Fruit fly (Drosophila melanogaster) Kc167 (cell line): ENCODE data around the gene Rh7.

Experiments used
- Myc ChIP-seq: fragments of >200 bp; optimal IDR thresholded peaks from 2 replicates; lab custom pipeline; 2017; ENCODE audit warnings: missing external identifiers
- Sin3A ChIP-seq: fragments of >200 bp; optimal IDR thresholded peaks from 2 replicates; lab custom pipeline; 2018; ENCODE audit warnings: missing external identifiers
- h ChIP-seq: fragments of >200 bp; optimal IDR thresholded peaks from 3 replicates; lab custom pipeline; 2018; ENCODE audit warnings: missing external identifiers
- insv ChIP-seq: fragments of >200 bp; optimal IDR thresholded peaks from 3 replicates; lab custom pipeline; 2018; ENCODE audit warnings: missing external identifiers
- psq ChIP-seq: fragments of >200 bp; optimal IDR thresholded peaks from 2 replicates; lab custom pipeline; 2017; ENCODE audit warnings: missing external identifiers
- ttk ChIP-seq: sonication (Bioruptor generic); optimal IDR thresholded peaks from 2 replicates; lab custom pipeline; 2017; ENCODE audit warnings: missing external identifiers

Gene Rh7

DNA sequence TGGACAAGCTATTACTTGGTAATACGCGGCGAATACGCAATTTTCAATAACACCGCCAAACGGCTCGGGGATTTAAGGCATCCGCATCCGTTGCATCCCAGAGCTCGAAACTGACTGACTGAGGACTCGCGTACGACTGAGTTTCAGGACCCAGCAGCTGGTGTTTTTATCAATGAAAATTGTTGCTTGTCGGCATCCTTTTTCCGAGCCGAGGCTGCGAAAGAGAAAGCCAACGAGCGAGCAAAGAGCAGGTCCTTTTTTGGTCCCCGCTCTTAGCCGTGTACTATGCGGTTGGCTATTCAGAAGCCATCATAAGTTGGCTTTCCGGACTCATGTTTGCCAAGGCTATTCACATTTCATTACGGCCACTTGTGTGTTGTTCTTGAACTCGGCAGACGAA is at the start of gene Rh7:
TSS of gene Rh7 (minus strand) at position 101 of the 400 bp plus-strand sequence.
- no peak for TF ChIP-seq Myc (lab: Kevin White, UChicago)
- TF ChIP-seq Sin3A: no peak
- TF ChIP-seq h (lab: Kevin White, UChicago): no peak
- TF ChIP-seq ttk (lab: Kevin White, UChicago): no peak
- TF ChIP-seq psq (lab: Kevin White, UChicago): no peak
- no peak for TF ChIP-seq insv

DNA sequence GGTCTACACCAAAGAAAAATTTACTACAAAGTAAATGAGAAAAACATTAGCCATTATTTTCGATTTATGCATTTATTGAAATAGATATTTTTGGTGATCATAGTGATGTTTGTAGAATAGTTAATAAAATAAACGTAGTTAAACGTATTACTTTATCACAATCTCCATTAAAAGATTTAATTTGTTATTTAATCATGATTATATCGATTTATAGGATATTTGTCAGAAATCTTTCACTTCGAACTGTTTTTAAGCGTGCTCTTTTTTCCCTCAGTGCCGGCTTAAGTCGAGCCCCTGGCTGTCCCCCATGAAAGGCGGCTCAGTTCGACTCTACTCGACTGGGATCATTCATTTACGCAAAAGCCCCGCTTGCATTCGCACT is 48.3 kb upstream of the Rh7 start:
- TF ChIP-seq insv: no peak
- TF ChIP-seq Sin3A: no peak
- no peak for TF ChIP-seq Myc (lab: Kevin White, UChicago)
- no peak for TF ChIP-seq ttk (lab: Kevin White, UChicago)
- TF ChIP-seq h (lab: Kevin White, UChicago): no peak
- TF ChIP-seq psq (lab: Kevin White, UChicago): no peak

- TF ChIP-seq Myc (lab: Kevin White, UChicago): no peak
- no peak for TF ChIP-seq Sin3A
- no peak for TF ChIP-seq h (lab: Kevin White, UChicago)
- TF ChIP-seq psq (lab: Kevin White, UChicago): no peak
- TF ChIP-seq insv: no peak
- TF ChIP-seq ttk (lab: Kevin White, UChicago): no peak
Observed at dm6 chr3L:12222945-12223634, 47.8 kb upstream of the Rh7 start.

dm6 chr3L:12205848-12206247 is 30.6 kb upstream of the Rh7 start, which contains the start of gene Tsen54:
Gene Tsen54, minus strand, starts transcription at chr3L:12206022.
- TF ChIP-seq Sin3A (no peak), insv (no peak), Myc (lab: Kevin White, UChicago) (no peak), ttk (lab: Kevin White, UChicago) (no peak), h (lab: Kevin White, UChicago) (no peak), psq (lab: Kevin White, UChicago) (no peak)

DNA sequence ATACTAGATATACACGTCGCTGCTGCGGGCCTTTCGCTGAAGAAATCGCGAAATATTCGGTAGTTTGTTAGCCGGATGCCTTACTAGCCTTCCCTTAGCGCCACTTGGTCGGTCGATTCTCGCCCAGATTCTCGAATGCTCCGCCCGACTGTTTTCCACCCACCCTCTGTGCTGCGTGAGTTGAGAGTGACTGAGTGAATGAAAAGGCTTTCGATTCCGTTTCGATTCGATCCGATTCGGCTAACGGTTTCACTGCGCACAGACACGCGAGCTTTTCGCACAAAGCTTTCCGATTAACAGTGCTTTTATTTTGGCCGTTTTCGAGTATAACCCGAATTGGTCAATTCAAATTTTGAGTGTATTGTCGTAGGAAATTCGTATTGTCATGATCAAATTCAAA is 28.5 kb upstream of the Rh7 start, which contains the start of gene Ak1:
TSS of gene Ak1 (minus strand) at position 347 of the 400 bp plus-strand sequence.
- TF ChIP-seq h (lab: Kevin White, UChicago) (no peak), insv (no peak), Myc (lab: Kevin White, UChicago) (no peak), ttk (lab: Kevin White, UChicago) (no peak), psq (lab: Kevin White, UChicago) (no peak), Sin3A (no peak)

dm6 chr3L:12202980-12203379 is 27.7 kb upstream of the Rh7 start:
- no peak for TF ChIP-seq Sin3A
- TF ChIP-seq insv: no peak
- TF ChIP-seq ttk (lab: Kevin White, UChicago): no peak
- no peak for TF ChIP-seq h (lab: Kevin White, UChicago)
- TF ChIP-seq Myc (lab: Kevin White, UChicago): no peak
- no peak for TF ChIP-seq psq (lab: Kevin White, UChicago)

DNA sequence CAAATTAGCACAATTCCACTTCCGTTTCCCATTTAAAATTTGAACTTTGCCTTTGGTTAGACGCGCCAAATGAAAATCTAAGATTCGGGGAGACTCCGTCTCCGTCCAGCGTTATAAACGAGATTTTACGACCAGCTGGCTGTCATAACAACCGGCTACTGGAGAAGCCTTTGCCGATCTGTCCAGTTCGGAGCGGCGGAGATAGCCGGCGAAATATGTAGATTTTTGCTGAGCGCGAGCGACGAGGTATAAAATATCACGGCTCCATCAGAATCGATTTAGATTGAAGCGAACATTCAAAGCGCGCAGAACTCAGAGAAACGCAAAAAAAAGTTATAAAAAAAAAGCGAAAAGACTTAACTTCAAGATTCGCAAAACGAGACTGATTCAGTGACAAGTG is 22.2 kb upstream of the Rh7 start, which contains the start of gene CG11529:
TSS of gene CG11529 (plus strand) at position 301 of the 400 bp plus-strand sequence.
- TF ChIP-seq Sin3A: no peak
- no peak for TF ChIP-seq psq (lab: Kevin White, UChicago)
- TF ChIP-seq Myc (lab: Kevin White, UChicago): no peak
- no peak for TF ChIP-seq h (lab: Kevin White, UChicago)
- no peak for TF ChIP-seq ttk (lab: Kevin White, UChicago)
- TF ChIP-seq insv: no peak

DNA sequence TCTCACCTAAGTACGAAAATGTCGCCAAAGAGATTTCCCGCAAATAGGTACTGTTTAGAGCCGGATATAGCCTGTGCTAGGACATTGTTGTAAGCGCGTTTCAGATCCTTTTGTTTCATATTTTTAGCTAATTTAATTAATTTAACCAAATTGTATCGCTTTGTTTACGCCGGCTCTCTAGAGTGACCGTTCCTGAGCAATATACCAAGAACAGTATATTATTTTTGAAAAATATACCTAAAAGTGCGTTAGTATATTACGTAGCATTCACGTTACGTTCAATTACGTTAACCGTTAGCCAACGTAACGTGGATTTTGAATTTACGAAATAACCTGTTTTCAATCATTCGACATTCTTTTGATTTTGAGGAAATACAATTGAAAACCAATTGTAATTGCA is 18.2 kb upstream of the Rh7 start, which contains the start of gene thoc6:
TSS of gene thoc6 (minus strand) at position 204 of the 400 bp plus-strand sequence.
- TF ChIP-seq Sin3A (no peak), h (lab: Kevin White, UChicago) (no peak), insv (no peak), Myc (lab: Kevin White, UChicago) (no peak), psq (lab: Kevin White, UChicago) (no peak), ttk (lab: Kevin White, UChicago) (no peak)

DNA sequence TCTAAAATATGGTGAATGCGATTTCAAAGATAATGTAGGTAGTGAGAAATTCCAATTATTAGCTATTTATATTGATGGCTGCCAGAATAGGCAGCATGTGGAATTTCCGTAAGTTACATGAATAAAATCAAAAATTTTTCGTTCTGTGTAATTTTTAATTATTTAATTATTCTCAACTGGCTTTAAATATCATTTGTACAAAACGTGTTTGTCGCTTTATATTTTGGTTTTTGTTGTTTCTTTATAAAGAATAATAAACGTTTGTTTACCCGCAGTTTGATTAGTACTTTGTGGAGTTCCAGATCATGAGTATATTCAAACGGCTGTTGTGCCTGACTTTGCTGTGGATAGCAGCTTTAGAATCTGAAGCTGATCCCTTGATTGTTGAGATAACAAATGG is 15.2 kb upstream of the Rh7 start, which contains the start of gene Est-P:
TSS of gene Est-P (plus strand) at position 301 of the 400 bp plus-strand sequence.
- no peak for TF ChIP-seq h (lab: Kevin White, UChicago)
- TF ChIP-seq Sin3A: no peak
- no peak for TF ChIP-seq Myc (lab: Kevin White, UChicago)
- TF ChIP-seq psq (lab: Kevin White, UChicago): no peak
- no peak for TF ChIP-seq ttk (lab: Kevin White, UChicago)
- no peak for TF ChIP-seq insv

dm6 chr3L:12188518-12188917 is 13.2 kb upstream of the Rh7 start, which contains the start of gene Est-6:
Gene Est-6, plus strand, starts transcription at chr3L:12188818.
- no peak for TF ChIP-seq ttk (lab: Kevin White, UChicago)
- TF ChIP-seq psq (lab: Kevin White, UChicago): no peak
- no peak for TF ChIP-seq Sin3A
- no peak for TF ChIP-seq Myc (lab: Kevin White, UChicago)
- no peak for TF ChIP-seq insv
- no peak for TF ChIP-seq h (lab: Kevin White, UChicago)

DNA sequence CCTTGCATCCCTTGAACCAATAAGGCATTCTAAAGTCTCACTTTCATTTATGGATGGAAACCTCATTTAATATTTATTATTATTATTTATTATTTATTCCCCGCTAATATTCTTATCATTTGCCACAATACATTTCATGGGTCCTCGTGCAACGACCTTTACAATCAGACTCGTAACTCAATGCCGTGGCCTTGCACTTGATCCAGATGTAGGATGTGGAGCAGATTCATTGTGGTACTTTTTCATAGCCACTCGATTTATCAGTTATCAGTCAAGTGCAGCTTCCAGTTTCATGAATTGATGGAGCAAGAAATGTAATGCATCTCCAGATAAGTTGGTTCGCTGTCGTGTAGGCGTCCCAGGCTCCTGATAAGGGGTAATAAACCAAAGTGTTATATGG is 10.1 kb upstream of the Rh7 start:
- no peak for TF ChIP-seq Sin3A
- TF ChIP-seq ttk (lab: Kevin White, UChicago): no peak
- no peak for TF ChIP-seq psq (lab: Kevin White, UChicago)
- TF ChIP-seq Myc (lab: Kevin White, UChicago): no peak
- TF ChIP-seq h (lab: Kevin White, UChicago): no peak
- TF ChIP-seq insv: no peak

DNA sequence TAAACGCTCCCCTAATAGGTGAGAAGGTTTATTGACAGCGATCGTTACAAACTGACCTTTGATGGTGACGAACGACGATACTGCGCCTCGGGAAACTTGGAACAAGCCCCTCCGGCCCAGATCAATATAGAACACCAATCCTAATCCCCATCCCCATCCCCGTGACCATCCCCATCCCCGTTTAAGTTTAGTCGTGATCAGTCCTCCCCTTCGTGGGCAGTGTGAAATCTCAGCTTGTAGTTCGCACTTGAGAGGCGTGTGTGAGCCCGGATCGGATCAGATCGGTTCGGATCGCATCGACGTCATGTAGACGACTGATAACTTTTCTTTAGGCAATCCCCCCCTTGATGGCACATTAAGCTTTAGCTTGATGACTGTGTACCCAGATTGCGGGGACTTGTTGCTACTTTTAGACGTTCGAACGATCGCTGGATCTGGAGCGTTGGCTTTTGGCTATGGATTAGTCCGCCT is 9.3 kb upstream of the Rh7 start, which contains the start of gene Miox:
TSS of gene Miox (plus strand) at position 421 of the 471 bp plus-strand sequence.
- TF ChIP-seq Myc (lab: Kevin White, UChicago) (no peak), ttk (lab: Kevin White, UChicago) (no peak), insv (no peak), psq (lab: Kevin White, UChicago) (no peak), h (lab: Kevin White, UChicago) (no peak), Sin3A (no peak)
